Fruit fly (Drosophila melanogaster): ENCODE results near the gene mRpL38.

The mRpL38 gene

DNA sequence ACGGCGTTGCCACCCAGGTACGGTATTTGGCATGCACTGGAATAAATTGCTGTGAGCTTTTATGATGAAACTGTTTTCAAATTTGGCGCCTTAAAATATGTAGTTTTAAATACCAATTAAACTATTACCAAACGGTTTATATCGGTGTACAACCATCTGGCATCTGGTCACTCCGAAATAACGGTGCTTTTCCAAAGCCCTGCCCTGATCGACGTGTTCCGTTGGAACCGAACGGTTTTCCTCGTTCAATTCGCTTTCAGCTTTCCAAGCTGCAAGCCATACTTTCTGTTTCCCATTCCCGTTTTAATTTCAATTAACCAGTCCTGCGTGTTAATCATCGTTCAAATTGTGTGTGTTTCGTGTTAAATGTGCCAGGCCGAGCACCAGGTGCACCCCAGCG is 33.1 kb upstream of the mRpL38 start, which contains the start of gene yl:
yl (plus strand) TSS at position 202 of the 400 bp plus-strand sequence.
- TF ChIP-seq CG1621 (tag; optimal IDR thresholded peaks at IDR 0.05), result no peak
- TF ChIP-seq esn (GFP tag; optimal IDR thresholded peaks at IDR 0.05), result no peak
- no peak for TF ChIP-seq acj6 (GFP tag; optimal IDR thresholded peaks at IDR 0.05)
- no peak for TF ChIP-seq CG7368 (GFP tag; optimal IDR thresholded peaks at IDR 0.05)
- TF ChIP-seq svp (GFP tag), result no peak
- TF ChIP-seq Gug (GFP tag; IDR thresholded peaks at IDR 0.05), result no peak
- TF ChIP-seq CG15336 (GFP tag; IDR thresholded peaks at IDR 0.05), result no peak

DNA sequence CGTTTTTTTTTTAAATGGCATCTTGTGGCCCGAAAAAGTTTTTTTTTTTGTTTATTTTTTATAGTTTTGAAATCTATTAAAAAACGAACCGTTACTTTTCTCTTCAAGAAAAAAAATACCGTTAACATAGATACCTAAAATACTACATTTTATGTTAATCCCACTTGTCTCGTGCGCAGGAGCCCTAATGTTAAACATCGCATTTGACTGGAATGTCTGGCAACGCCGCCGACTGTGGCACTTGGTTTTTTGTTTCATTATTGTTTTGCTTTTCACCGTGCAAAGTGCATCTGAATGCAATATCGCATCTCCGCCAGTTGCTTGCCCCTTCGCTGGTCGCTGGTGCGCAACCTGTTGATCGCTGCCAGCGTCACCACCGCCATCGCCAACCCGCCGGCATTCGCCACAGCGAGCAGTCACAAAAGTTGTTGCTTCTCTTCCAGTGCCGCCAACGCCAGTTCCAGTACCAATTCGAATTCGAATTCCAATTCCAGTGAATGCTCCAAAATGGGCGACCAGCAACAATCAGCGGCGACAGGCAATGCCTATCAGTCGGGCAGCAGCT is 26.0 kb upstream of the mRpL38 start, which contains the start of gene CG11590:
CG11590 (plus strand) TSS at position 212 of the 565 bp plus-strand sequence.
- TF ChIP-seq eg (GFP tag; IDR thresholded peaks at IDR 0.05), result peak; percentile 7; the same call in 1 of the 3 replicates
- TF ChIP-seq CG15336 (GFP tag; IDR thresholded peaks at IDR 0.05), result peak; percentile 24; the same call in 1 of the 2 replicates
- TF ChIP-seq Eip78C (GFP tag), result peak; percentile 11
- peak; percentile 29; the same call in 1 of the 3 replicates for TF ChIP-seq CG8119 (GFP tag; IDR thresholded peaks at IDR 0.05)
- TF ChIP-seq salr (GFP tag; optimal IDR thresholded peaks at IDR 0.05), result no peak
- peak in 1 of 2 experiments; percentile 40 for TF ChIP-seq ss (GFP tag; optimal IDR thresholded peaks at IDR 0.05)
- no peak for TF ChIP-seq Gug (GFP tag; IDR thresholded peaks at IDR 0.05)
- TF ChIP-seq CG9139 (GFP tag; optimal IDR thresholded peaks at IDR 0.05), result no peak
- no peak for TF ChIP-seq Met (GFP tag; optimal IDR thresholded peaks at IDR 0.05)
- no peak for TF ChIP-seq fkh (GFP tag; optimal IDR thresholded peaks at IDR 0.05)

dm6 chrX:14201178-14201577 is 24.9 kb upstream of the mRpL38 start, which contains the start of gene Prp16:
Gene Prp16, plus strand, starts transcription at chrX:14201362.
- TF ChIP-seq CG6276 (GFP tag; optimal IDR thresholded peaks at IDR 0.05), result no peak
- no peak for TF ChIP-seq eg (GFP tag; IDR thresholded peaks at IDR 0.05)
- TF ChIP-seq Lpt (GFP tag; optimal IDR thresholded peaks at IDR 0.05), result no peak
- no peak for TF ChIP-seq CG4318 (GFP tag; optimal IDR thresholded peaks at IDR 0.05)
- TF ChIP-seq CG11294 (GFP tag; IDR thresholded peaks at IDR 0.05), result no peak
- no peak for TF ChIP-seq CG6808 (GFP tag; optimal IDR thresholded peaks at IDR 0.05)
- no peak for TF ChIP-seq achi (GFP tag; optimal IDR thresholded peaks at IDR 0.05)
- TF ChIP-seq fkh (GFP tag; optimal IDR thresholded peaks at IDR 0.05), result no peak
- no peak for TF ChIP-seq CG32006 (GFP tag; optimal IDR thresholded peaks at IDR 0.05)
- no peak for TF ChIP-seq CG34406 (GFP tag; optimal IDR thresholded peaks at IDR 0.05)
- TF ChIP-seq CG3032 (tag; optimal IDR thresholded peaks at IDR 0.05), result no peak
- no peak for TF ChIP-seq CG9139 (GFP tag; optimal IDR thresholded peaks at IDR 0.05)
- TF ChIP-seq Ets96B (tag; optimal IDR thresholded peaks at IDR 0.05), result no peak
- TF ChIP-seq CG10631 (GFP tag; optimal IDR thresholded peaks at IDR 0.05), result no peak
- TF ChIP-seq cyc (GFP tag; optimal IDR thresholded peaks at IDR 0.05), result no peak
- no peak for TF ChIP-seq fd85E (GFP tag; optimal IDR thresholded peaks at IDR 0.05)
- TF ChIP-seq CG7368 (GFP tag; optimal IDR thresholded peaks at IDR 0.05), result no peak

DNA sequence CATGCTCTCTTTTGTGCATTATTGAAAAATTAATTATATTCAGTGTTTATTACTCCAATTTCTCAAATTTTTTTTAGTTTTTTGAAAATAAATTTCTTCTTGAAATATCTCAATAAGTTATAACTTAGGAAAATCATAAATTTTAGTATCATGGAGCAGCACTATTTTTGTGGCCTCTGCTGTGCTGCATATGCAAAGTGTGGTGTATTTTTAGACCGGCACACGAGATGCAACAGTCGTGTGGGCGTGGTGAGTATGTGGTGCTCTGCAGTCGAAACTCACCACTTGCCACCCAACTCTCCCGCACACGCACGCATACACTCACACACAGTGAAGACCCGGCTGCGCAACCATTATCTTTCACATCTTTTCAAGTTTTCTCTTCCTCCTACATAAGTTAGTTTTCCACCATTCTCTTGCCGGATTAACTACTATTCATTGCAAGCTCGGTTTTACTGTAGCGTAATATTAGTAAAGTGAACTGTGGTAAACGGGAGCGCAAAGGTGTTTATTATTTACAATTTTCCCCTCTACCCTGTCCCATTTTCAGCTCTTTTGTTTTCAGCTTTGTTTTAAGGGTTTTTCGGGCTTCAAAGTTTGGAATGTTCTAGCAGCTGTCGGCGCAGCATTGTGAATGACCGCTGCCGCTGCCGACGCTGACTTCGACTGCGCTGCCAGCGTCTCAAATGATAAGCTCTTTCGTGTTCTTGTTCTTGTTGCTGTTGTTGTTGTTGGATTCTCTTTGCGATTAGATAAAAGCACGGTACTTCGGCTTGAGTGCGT is 17.5 kb upstream of the mRpL38 start:
- TF ChIP-seq achi (GFP tag; optimal IDR thresholded peaks at IDR 0.05) (peak; percentile 64), CG6808 (GFP tag; optimal IDR thresholded peaks at IDR 0.05) (peak; percentile 74), vri (GFP tag; optimal IDR thresholded peaks at IDR 0.05) (no peak), Met (GFP tag; optimal IDR thresholded peaks at IDR 0.05) (peak; percentile 83), CG3919 (GFP tag; optimal IDR thresholded peaks at IDR 0.05) (peak; percentile 77), CG6276 (GFP tag; optimal IDR thresholded peaks at IDR 0.05) (peak; percentile 85), Eip75B (GFP tag; optimal IDR thresholded peaks at IDR 0.05) (peak; percentile 85), Smox (GFP tag; optimal IDR thresholded peaks at IDR 0.05) (peak; percentile 71), Ets21C (GFP tag; optimal IDR thresholded peaks at IDR 0.05) (no peak), svp (GFP tag) (peak; percentile 87), dsx (GFP tag; optimal IDR thresholded peaks at IDR 0.05; ENCODE audit: poor library complexity, severe bottlenecking) (peak; percentile 61), CG15336 (GFP tag; IDR thresholded peaks at IDR 0.05) (peak; percentile 83), CG4318 (GFP tag; optimal IDR thresholded peaks at IDR 0.05) (no peak), fd85E (GFP tag; optimal IDR thresholded peaks at IDR 0.05) (peak; percentile 56), ss (GFP tag; optimal IDR thresholded peaks at IDR 0.05) (peak; percentile 62 to 72), CG6792 (GFP tag; optimal IDR thresholded peaks at IDR 0.05) (peak; percentile 64), cyc (GFP tag; optimal IDR thresholded peaks at IDR 0.05) (peak; percentile 65), Ets96B (tag; optimal IDR thresholded peaks at IDR 0.05) (peak; percentile 68), Lpt (GFP tag; optimal IDR thresholded peaks at IDR 0.05) (peak; percentile 40), Blimp-1 (GFP tag; optimal IDR thresholded peaks at IDR 0.05) (peak; percentile 36), Sox102F (GFP tag; optimal IDR thresholded peaks at IDR 0.05) (peak; percentile 57), spab (GFP tag; optimal IDR thresholded peaks at IDR 0.05) (peak; percentile 62), CG11902 (GFP tag; optimal IDR thresholded peaks at IDR 0.05) (peak; percentile 30), CG3032 (tag; optimal IDR thresholded peaks at IDR 0.05) (peak; percentile 75), Hr39 (GFP tag; optimal IDR thresholded peaks at IDR 0.05) (peak; percentile 46), CG7368 (GFP tag; optimal IDR thresholded peaks at IDR 0.05) (peak; percentile 54), Sox14 (GFP tag; optimal IDR thresholded peaks at IDR 0.05) (peak; percentile 59)

Measured in whole organism, prepupa.